Worm (Caenorhabditis elegans): ENCODE measurements around the gene sta-2.

The sta-2 gene

ce11 chrV:9724021-9724671 lies 16.9 kb upstream of the sta-2 start, which contains the start of gene slcr-46.3:
slcr-46.3 (minus strand) TSS chrV:9724106.
- no peak for TF ChIP-seq blmp-1 (tag; optimal IDR thresholded peaks at IDR 0.05; ENCODE audit: insufficient read depth)
- no peak for TF ChIP-seq ZK546.5 (tag; optimal IDR thresholded peaks at IDR 0.05)
- no peak for TF ChIP-seq ztf-1 (GFP tag; conservative IDR thresholded peaks at IDR 0.05)
- TF ChIP-seq ztf-4 (tag; optimal IDR thresholded peaks at IDR 0.05), result no peak
- TF ChIP-seq mbf-1 (tag; optimal IDR thresholded peaks at IDR 0.05), result no peak
- TF ChIP-seq C34F6.9 (tag; optimal IDR thresholded peaks at IDR 0.05), result peak; percentile 30
- no peak for TF ChIP-seq nhr-11 (tag; optimal IDR thresholded peaks at IDR 0.05)
- TF ChIP-seq egl-27 (tag; optimal IDR thresholded peaks at IDR 0.05), result no peak
- TF ChIP-seq nhr-129 (tag; optimal IDR thresholded peaks at IDR 0.05), result peak; percentile 8

DNA sequence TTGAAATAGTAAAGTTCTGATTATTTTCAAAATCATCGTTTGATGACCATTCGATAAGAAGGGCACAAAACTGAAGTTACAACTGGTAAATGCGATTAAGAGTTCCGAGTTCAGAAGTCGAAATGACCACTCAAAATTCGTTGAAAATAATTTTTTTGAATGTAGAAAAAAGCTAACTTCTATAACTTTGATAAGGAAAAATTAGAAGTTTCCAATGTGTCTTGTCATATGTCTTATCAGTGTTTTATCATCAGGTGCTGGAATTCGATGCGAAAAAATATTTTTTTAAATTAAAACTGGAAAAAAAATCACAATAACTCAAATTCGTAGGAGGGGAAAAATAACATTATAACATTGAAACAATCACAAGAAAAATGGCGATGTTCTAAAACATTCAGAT lies 15.3 kb upstream of the sta-2 start:
- TF ChIP-seq lin-39 (tag; optimal IDR thresholded peaks at IDR 0.05) (no peak), fos-1 (tag; optimal IDR thresholded peaks at IDR 0.05) (peak; percentile 55)

DNA sequence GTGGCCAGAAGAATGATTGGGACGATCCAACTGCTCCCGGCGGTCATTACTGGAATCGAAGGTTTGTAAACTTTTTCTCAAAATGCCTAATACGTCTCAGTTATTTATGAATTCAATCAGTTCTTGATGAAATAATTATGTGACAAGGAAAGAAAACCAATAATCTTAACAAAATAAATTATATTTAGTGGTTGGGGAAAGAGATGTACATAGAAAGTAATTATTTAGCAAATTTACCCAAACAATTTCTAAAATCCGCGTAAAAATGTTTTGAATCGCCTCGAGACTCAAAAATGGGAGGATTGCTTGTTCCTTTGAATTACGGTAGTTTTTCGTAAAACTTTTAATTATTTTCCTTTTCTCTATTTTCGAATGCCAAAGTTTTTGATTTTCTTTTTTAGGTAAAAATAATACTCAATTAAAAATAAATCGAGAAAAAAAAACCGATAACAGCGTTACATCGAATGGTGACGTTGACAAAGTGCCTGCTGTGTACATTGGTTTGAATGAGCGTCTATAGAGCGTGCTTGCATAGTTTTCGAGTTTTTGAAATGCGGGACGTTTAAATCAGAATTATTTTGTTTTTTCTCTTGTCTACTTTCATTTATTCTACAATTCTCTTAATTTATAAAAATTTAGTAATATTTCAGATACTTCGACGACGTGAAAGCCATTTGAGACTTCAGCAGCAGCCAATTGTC lies 11.4 kb upstream of the sta-2 start, which contains the start of the genes aagr-3 and drap-1:
Gene aagr-3 (minus strand): TSS at position 51 of the 701 bp plus-strand sequence.
Gene drap-1 (plus strand): TSS at position 645 of the 701 bp plus-strand sequence.
- no peak for TF ChIP-seq blmp-1 (tag; optimal IDR thresholded peaks at IDR 0.05; ENCODE audit: insufficient read depth)
- no peak for TF ChIP-seq mdl-1 (tag; optimal IDR thresholded peaks at IDR 0.05)
- peak; percentile 42 for TF ChIP-seq snpc-4 (tag; optimal IDR thresholded peaks at IDR 0.05)
- TF ChIP-seq lin-13 (GFP tag; optimal IDR thresholded peaks at IDR 0.05), result peak; percentile 55
- TF ChIP-seq nhr-25 (tag; optimal IDR thresholded peaks at IDR 0.05), result no peak
- peak; percentile 86 for TF ChIP-seq unc-55 (GFP tag; optimal IDR thresholded peaks at IDR 0.05)
- TF ChIP-seq ZK546.5 (tag; optimal IDR thresholded peaks at IDR 0.05), result no peak
- no peak for TF ChIP-seq alr-1 (tag; optimal IDR thresholded peaks at IDR 0.05)
- TF ChIP-seq nhr-10 (tag; optimal IDR thresholded peaks at IDR 0.05), result no peak
- peak; percentile 61 for TF ChIP-seq ama-1 (optimal IDR thresholded peaks at IDR 0.05)
- TF ChIP-seq ceh-82 (tag; optimal IDR thresholded peaks at IDR 0.05), result no peak
- TF ChIP-seq unc-39 (tag; optimal IDR thresholded peaks at IDR 0.05), result no peak
- TF ChIP-seq nhr-237 (tag; optimal IDR thresholded peaks at IDR 0.05), result no peak
- TF ChIP-seq R02D3.7 (tag; optimal IDR thresholded peaks at IDR 0.05), result no peak
- TF ChIP-seq nhr-23 (tag; optimal IDR thresholded peaks at IDR 0.05), result no peak
- peak; percentile 56 for TF ChIP-seq gmeb-1 (tag; optimal IDR thresholded peaks at IDR 0.05)
- no peak for TF ChIP-seq ceh-16 (tag; optimal IDR thresholded peaks at IDR 0.05)
- peak; percentile 39 for TF ChIP-seq F13H6.1 (tag; optimal IDR thresholded peaks at IDR 0.05)
- TF ChIP-seq mab-5 (tag; optimal IDR thresholded peaks at IDR 0.05), result peak; percentile 26
- no peak for TF ChIP-seq dmd-4 (tag; optimal IDR thresholded peaks at IDR 0.05)
- no peak for TF ChIP-seq lin-11 (tag; optimal IDR thresholded peaks at IDR 0.05)
- TF ChIP-seq lin-39 (tag; optimal IDR thresholded peaks at IDR 0.05), result no peak
- TF ChIP-seq elt-1 (tag; optimal IDR thresholded peaks at IDR 0.05), result no peak
- TF ChIP-seq unc-62 (GFP tag; optimal IDR thresholded peaks at IDR 0.05), result no peak
- TF ChIP-seq nhr-21 (tag; optimal IDR thresholded peaks at IDR 0.05), result no peak
- peak; percentile 40 for TF ChIP-seq sma-9 (GFP tag; optimal IDR thresholded peaks at IDR 0.05)
- TF ChIP-seq sma-9 (tag; optimal IDR thresholded peaks at IDR 0.05), result no peak
- TF ChIP-seq nhr-77 (tag; optimal IDR thresholded peaks at IDR 0.05), result no peak
- TF ChIP-seq nhr-11 (tag; optimal IDR thresholded peaks at IDR 0.05), result no peak
- TF ChIP-seq ztf-1 (GFP tag; conservative IDR thresholded peaks at IDR 0.05), result no peak
- peak; percentile 61 for TF ChIP-seq sem-4 (tag; optimal IDR thresholded peaks at IDR 0.05)
- peak in 1 of 2 experiments; percentile 82 for TF ChIP-seq lsy-2 (tag; optimal IDR thresholded peaks at IDR 0.05)
- TF ChIP-seq nhr-129 (tag; optimal IDR thresholded peaks at IDR 0.05), result peak; percentile 77
- TF ChIP-seq Y55F3AM.14 (GFP tag; optimal IDR thresholded peaks at IDR 0.05), result no peak
- no peak for TF ChIP-seq ztf-11 (tag; optimal IDR thresholded peaks at IDR 0.05)
- no peak for TF ChIP-seq aly-2 (tag; optimal IDR thresholded peaks at IDR 0.05)
- TF ChIP-seq nhr-6 (tag; optimal IDR thresholded peaks at IDR 0.05), result no peak
- TF ChIP-seq sma-3 (GFP tag; optimal IDR thresholded peaks at IDR 0.05), result peak; percentile 51
- peak; percentile 25 for TF ChIP-seq skn-1 (tag; optimal IDR thresholded peaks at IDR 0.05)
- no peak for TF ChIP-seq nhr-12 (tag; optimal IDR thresholded peaks at IDR 0.05)
- peak; percentile 82 for TF ChIP-seq C34F6.9 (tag; optimal IDR thresholded peaks at IDR 0.05)
- TF ChIP-seq zag-1 (tag; optimal IDR thresholded peaks at IDR 0.05), result no peak
- no peak for TF ChIP-seq egl-27 (tag; optimal IDR thresholded peaks at IDR 0.05)
- peak; percentile 12 for TF ChIP-seq ztf-4 (tag; optimal IDR thresholded peaks at IDR 0.05)
- no peak for TF ChIP-seq peb-1 (tag; optimal IDR thresholded peaks at IDR 0.05)
- TF ChIP-seq crh-2 (tag; optimal IDR thresholded peaks at IDR 0.05), result peak; percentile 90
- no peak for TF ChIP-seq mbf-1 (tag; optimal IDR thresholded peaks at IDR 0.05)
